Worm (Caenorhabditis elegans): ENCODE data around the gene C09G5.7.

The C09G5.7 gene

DNA sequence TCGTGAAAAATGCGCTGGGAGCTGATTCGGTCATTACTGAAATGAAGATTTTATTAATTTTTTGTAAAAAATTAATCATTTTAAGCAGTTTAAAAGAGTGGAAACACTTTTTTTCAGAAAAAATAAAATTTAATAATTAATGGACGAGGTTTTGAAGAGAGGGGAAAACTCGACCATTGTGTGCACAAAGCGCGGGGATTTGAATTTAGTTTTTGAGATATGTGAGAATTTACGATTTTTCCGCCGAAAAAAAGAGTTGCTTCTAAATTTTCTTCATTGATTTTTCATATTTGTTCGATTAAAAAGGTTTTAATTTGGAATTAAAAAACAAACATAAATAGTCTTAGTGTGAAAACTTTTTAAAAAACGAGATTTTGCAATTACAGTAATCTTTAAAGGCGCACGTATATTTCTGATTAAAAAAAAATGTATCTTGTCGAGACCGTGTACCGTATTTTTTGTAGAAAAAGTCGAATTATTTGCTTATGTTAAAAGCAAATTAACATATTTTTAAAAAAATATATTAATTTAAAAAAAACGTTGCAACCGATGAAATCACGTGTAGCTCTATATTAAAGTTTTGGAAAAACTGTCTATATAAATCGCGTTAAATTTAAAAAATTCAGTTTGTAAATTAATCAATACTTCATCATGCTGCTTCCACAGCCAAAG, at the start of gene C09G5.7, which contains the start of gene dph-2:
Gene C09G5.7, plus strand, starts transcription at position 622 of the 672 bp plus-strand sequence.
Gene dph-2, minus strand, starts transcription at position 36 of the 672 bp plus-strand sequence.
- TF ChIP-seq pha-4 (GFP tag; IDR thresholded peaks at IDR 0.05) = no peak
- TF ChIP-seq pha-4 (tag; optimal IDR thresholded peaks at IDR 0.05) = no peak
- peak; percentile 85 for TF ChIP-seq dpl-1 (GFP tag; optimal IDR thresholded peaks at IDR 0.05)
- peak; percentile 89 for TF ChIP-seq mes-2 (tag; optimal IDR thresholded peaks at IDR 0.05; ENCODE audit: poor library complexity, severe bottlenecking)
- peak; percentile 53 for TF ChIP-seq unc-130 (GFP tag; optimal IDR thresholded peaks at IDR 0.05)
- TF ChIP-seq mdl-1 (tag; optimal IDR thresholded peaks at IDR 0.05) = no peak
- no peak for TF ChIP-seq F37D6.2 (tag; optimal IDR thresholded peaks at IDR 0.05)
- TF ChIP-seq rbr-2 (tag; optimal IDR thresholded peaks at IDR 0.05) = no peak
- TF ChIP-seq unc-62 (GFP tag; optimal IDR thresholded peaks at IDR 0.05 in 1 of 2) = peak in 1 of 2 experiments; percentile 80
- TF ChIP-seq unc-62 (tag; optimal IDR thresholded peaks at IDR 0.05) = no peak
- TF ChIP-seq ceh-82 (tag; optimal IDR thresholded peaks at IDR 0.05) = no peak
- no peak for TF ChIP-seq nhr-11 (tag; optimal IDR thresholded peaks at IDR 0.05)
- TF ChIP-seq cey-2 (tag; optimal IDR thresholded peaks at IDR 0.05; ENCODE audit: borderline replicate concordance, insufficient read depth) = no peak
- TF ChIP-seq T26A8.4 (GFP tag; IDR thresholded peaks at IDR 0.05) = no peak
- no peak for TF ChIP-seq F49E8.2 (tag; optimal IDR thresholded peaks at IDR 0.05; ENCODE audit: borderline replicate concordance)
- no peak for TF ChIP-seq pqm-1 (tag; optimal IDR thresholded peaks at IDR 0.05)
- TF ChIP-seq F10B5.3 (tag; optimal IDR thresholded peaks at IDR 0.05) = no peak
- TF ChIP-seq egl-27 (tag; optimal IDR thresholded peaks at IDR 0.05) = no peak
- TF ChIP-seq nhr-102 (tag; optimal IDR thresholded peaks at IDR 0.05) = no peak
- TF ChIP-seq madf-5 (GFP tag; IDR thresholded peaks at IDR 0.05) = no peak
- no peak for TF ChIP-seq spr-1 (tag; optimal IDR thresholded peaks at IDR 0.05)

DNA sequence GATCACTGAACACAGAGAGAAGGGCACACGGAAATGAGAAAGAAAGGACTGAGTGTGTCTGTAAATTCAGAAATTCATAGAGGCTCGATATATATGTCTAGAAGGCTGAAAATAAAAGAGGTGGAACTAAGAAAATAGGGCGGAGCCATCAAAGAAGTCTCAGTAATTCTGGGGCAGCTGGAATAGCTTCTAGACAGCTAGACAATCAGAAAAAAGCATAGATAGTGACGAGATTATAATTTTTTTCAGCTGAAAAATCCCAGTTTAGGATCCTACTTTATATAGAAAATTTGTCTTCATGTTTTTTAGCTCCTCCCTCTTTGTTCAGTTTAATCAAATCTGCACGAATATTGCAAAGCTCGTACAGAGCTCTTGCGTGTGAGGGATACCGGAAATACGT, 49.7 kb upstream of the C09G5.7 start, which contains the start of gene D2089.3:
Gene D2089.3, minus strand, starts transcription at position 101 of the 400 bp plus-strand sequence.
- TF ChIP-seq lin-38 (GFP tag; IDR thresholded peaks at IDR 0.05) (no peak), nhr-10 (tag; optimal IDR thresholded peaks at IDR 0.05) (no peak), ztf-11 (tag; optimal IDR thresholded peaks at IDR 0.05) (no peak), aha-1 (tag) (peak; percentile 66), lim-7 (GFP tag; IDR thresholded peaks at IDR 0.05) (no peak), nhr-48 (tag; optimal IDR thresholded peaks at IDR 0.05) (no peak), Y105C5A.15 (GFP tag; IDR thresholded peaks at IDR 0.05) (no peak)

DNA sequence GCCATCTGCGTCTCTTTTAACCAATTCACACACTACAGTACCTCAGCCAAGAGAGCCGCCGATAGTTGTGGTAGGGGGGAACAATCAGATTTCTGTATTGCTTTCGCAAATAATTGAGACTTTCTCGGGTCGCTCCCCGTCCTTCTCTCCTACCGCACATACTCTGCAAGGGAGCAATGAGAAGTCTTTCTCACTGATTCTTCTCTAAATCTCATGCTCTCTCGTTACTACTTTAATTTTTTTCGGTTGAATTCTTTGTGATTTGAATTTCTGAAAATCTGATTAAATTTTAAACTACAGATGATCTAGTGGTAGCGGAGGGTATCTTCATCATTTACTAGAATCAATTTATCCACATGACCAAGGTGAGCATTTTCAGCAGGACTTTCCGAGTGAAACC, 39.4 kb upstream of the C09G5.7 start, which contains the start of gene ptb-1:
Gene ptb-1, plus strand, starts transcription at position 301 of the 400 bp plus-strand sequence.
- TF ChIP-seq lsy-2 (tag; optimal IDR thresholded peaks at IDR 0.05) (no peak), ces-1 (GFP tag; optimal IDR thresholded peaks at IDR 0.05) (no peak), Y5F2A.4 (GFP tag; optimal IDR thresholded peaks at IDR 0.05) (no peak), pha-4 (GFP tag; IDR thresholded peaks at IDR 0.05) (no peak), pha-4 (tag; optimal IDR thresholded peaks at IDR 0.05) (no peak), ceh-82 (tag; optimal IDR thresholded peaks at IDR 0.05) (no peak), daf-19 (GFP tag; conservative IDR thresholded peaks at IDR 0.05) (no peak), hmg-1.1 (GFP tag; IDR thresholded peaks at IDR 0.05) (no peak), F37D6.2 (tag; optimal IDR thresholded peaks at IDR 0.05) (no peak), daf-8 (GFP tag; IDR thresholded peaks at IDR 0.05) (no peak), spr-1 (tag; optimal IDR thresholded peaks at IDR 0.05) (no peak), lin-13 (GFP tag; optimal IDR thresholded peaks at IDR 0.05) (no peak), lin-15B (tag; optimal IDR thresholded peaks at IDR 0.05) (no peak), madf-5 (GFP tag; IDR thresholded peaks at IDR 0.05) (no peak), T26A8.4 (GFP tag; IDR thresholded peaks at IDR 0.05) (no peak), ceh-62 (tag; optimal IDR thresholded peaks at IDR 0.05) (no peak), zip-2 (tag; optimal IDR thresholded peaks at IDR 0.05) (no peak), zip-11 (GFP tag; IDR thresholded peaks at IDR 0.05) (no peak), dmd-6 (GFP tag; IDR thresholded peaks at IDR 0.05) (no peak), sdz-12 (GFP tag; optimal IDR thresholded peaks at IDR 0.05) (no peak)

Measured in whole organism, L4 larva.